Worm (Caenorhabditis elegans) whole organism, early embryonic: Measurements from ENCODE around the gene C05C12.6.

Experiments used
- B0310.2 ChIP-seq: sonication (generic microtip); optimal IDR thresholded peaks from 2 replicates; lab custom pipeline; 2016; ENCODE audit warnings: mild to moderate bottlenecking, missing genetic modification characterization, missing compliant biosample characterization
- aly-1 ChIP-seq: sonication (generic microtip); optimal IDR thresholded peaks from 2 replicates; lab custom pipeline; 2016; ENCODE audit warnings: missing genetic modification characterization, missing compliant biosample characterization
- ama-1 ChIP-seq: fragments of 150-350 bp; optimal IDR thresholded peaks from 2 replicates; lab custom pipeline; 2014
- ceh-13 ChIP-seq: fragments of 200-800 bp; sonication (Bioruptor generic); optimal IDR thresholded peaks from 2 replicates; lab custom pipeline; 2018; ENCODE audit warnings: mild to moderate bottlenecking, missing genetic modification characterization, missing compliant biosample characterization
- ceh-36 ChIP-seq: sonication (generic microtip); optimal IDR thresholded peaks from 2 replicates; lab custom pipeline; 2016; ENCODE audit warnings: missing genetic modification characterization, inconsistent platforms, missing compliant biosample characterization
- ets-7 ChIP-seq: sonication (generic microtip); optimal IDR thresholded peaks from 2 replicates; lab custom pipeline; 2016; ENCODE audit warnings: missing genotype, missing genetic modification characterization, missing compliant biosample characterization
- flt-1 ChIP-seq: fragments of 200-800 bp; sonication (Bioruptor generic); IDR thresholded peaks from 2 replicates; pipeline ENCODE4 v1.3.6; 2022; ENCODE audit warnings: missing genetic modification characterization, missing compliant biosample characterization
- hmg-4 ChIP-seq: fragments of 200-800 bp; sonication (Bioruptor generic); optimal IDR thresholded peaks from 2 replicates; lab custom pipeline; 2018; ENCODE audit warnings: mild to moderate bottlenecking, missing genetic modification characterization, missing compliant biosample characterization
- hnd-1 ChIP-seq: sonication (generic microtip); optimal IDR thresholded peaks from 2 replicates; lab custom pipeline; 2016; ENCODE audit warnings: missing genetic modification characterization, missing compliant biosample characterization
- sea-1 ChIP-seq: fragments of 200-800 bp; sonication (Bioruptor generic); conservative IDR thresholded peaks from 2 replicates; pipeline ENCODE4 v1.3.6; 2022; ENCODE audit warnings: missing genetic modification characterization, missing compliant biosample characterization
- tbx-11 ChIP-seq: fragments of 200-800 bp; sonication (Bioruptor generic); IDR thresholded peaks from 2 replicates; pipeline ENCODE4 v1.3.6; 2022; ENCODE audit warnings: missing genetic modification characterization, missing compliant biosample characterization
- tbx-37 ChIP-seq: fragments of 200-800 bp; sonication (Bioruptor generic); conservative IDR thresholded peaks from 2 replicates; pipeline ENCODE4 v1.3.6; 2022; ENCODE audit warnings: missing genetic modification reagents, missing genetic modification characterization, missing compliant biosample characterization
- tra-4 ChIP-seq: sonication (generic microtip); optimal IDR thresholded peaks from 2 replicates; lab custom pipeline; 2017; ENCODE audit warnings: missing genetic modification characterization, missing compliant biosample characterization

DNA sequence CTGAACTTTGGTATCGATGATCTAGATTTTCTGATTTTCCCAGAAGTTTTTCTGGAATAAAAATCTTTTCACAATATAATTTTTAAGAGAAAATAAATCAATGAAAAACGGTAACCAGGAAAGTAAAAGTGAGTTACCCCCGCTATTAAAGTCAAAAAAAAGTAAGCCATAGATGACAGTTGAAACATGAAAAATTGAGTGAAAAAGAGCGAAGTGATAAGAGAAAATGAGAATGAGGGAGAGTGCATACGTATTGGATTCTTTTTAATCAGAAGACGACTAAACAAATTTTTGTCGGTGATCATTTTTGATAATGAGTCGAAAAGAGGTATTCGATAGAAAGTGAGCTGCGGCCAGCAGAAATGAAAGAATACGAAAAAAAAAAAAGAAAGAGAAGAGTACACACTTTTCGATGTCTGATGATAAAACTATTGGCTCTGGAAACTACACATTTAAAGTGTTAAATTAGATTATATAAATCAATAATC is 18.3 kb upstream of the C05C12.6 start, which contains the start of gene gtl-1:
- TF ChIP-seq ama-1 (lab: Kevin White, UChicago) (no peak), tbx-11 (no peak), sea-1 (GFP tag; lab: Robert Waterston, UW) (no peak), B0310.2 (no peak), flt-1 (GFP tag; lab: Robert Waterston, UW) (no peak), ceh-13 (GFP tag; lab: Kevin White, UChicago) (no peak), aly-1 (tag; lab: Kevin White, UChicago) (no peak), ceh-36 (tag; lab: Kevin White, UChicago) (no peak), ets-7 (tag; lab: Kevin White, UChicago) (no peak), hnd-1 (tag; lab: Kevin White, UChicago) (no peak), hmg-4 (GFP tag; lab: Kevin White, UChicago) (no peak), tra-4 (tag; lab: Kevin White, UChicago) (no peak), tbx-37 (GFP tag; lab: Robert Waterston, UW) (no peak)
